Comparison of ENCODE assay signal across 1 fruit fly cellular context in the genomic region with DNA sequence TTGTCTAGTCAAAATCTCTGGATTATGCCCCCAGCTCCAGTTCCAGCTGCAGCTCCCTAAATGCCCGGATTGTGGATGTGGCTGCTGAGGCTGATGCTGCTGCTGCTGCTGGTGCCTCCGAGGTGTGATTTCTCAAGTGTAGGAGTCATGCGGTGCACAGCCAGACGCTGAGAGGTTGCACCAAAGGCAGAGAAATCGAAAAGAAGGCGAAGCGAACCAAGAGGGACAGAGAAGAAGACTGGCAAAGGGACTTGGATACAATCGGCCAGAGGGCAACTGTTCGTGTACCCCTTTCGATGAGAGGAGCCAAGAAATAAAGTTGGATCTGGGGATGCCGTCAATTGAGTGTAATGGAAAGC.
TF ChIP-seq lines count a peak whose summit lies in the region.

No protein-coding gene starts in this region.

TF ChIP-seq in whole organism, embryonic, 481 proteins besides CTCF, POLR2A, EP300 and RAD21 (continued from another document):
- peak; percentile 61 for TF ChIP-seq Kr (GFP tag; optimal IDR thresholded peaks at IDR 0.05; lab: Kevin White, UChicago)
- TF ChIP-seq CG12769 (tag; optimal IDR thresholded peaks at IDR 0.05; lab: Kevin White, UChicago): peak; percentile 8
- peak; percentile 76 for TF ChIP-seq pros (GFP tag; optimal IDR thresholded peaks at IDR 0.05; lab: Kevin White, UChicago)
- peak; percentile 95 for TF ChIP-seq CG2199 (GFP tag; IDR thresholded peaks at IDR 0.05; lab: Robert Waterston, UW)
- peak; percentile 82 for TF ChIP-seq CG8359 (GFP tag; optimal IDR thresholded peaks at IDR 0.05; lab: Kevin White, UChicago; ENCODE audit: borderline replicate concordance)
- TF ChIP-seq Bgb (GFP tag; IDR thresholded peaks at IDR 0.05; lab: Robert Waterston, UW; ENCODE audit: partially characterized antibody): no peak
- TF ChIP-seq ara (GFP tag; IDR thresholded peaks at IDR 0.05; lab: Robert Waterston, UW): 0 out of 2 replicates have a peak, but pooled peaks have one; percentile 4
- 0 out of 3 replicates have a peak, but pooled peaks have one; percentile 17 for TF ChIP-seq z (GFP tag; IDR thresholded peaks at IDR 0.05; lab: Robert Waterston, UW)
- TF ChIP-seq NFAT (GFP tag; IDR thresholded peaks at IDR 0.05; lab: Robert Waterston, UW): peak; percentile 16; the same call in 1 of the 2 replicates
- peak; percentile 5; the same call in 1 of the 2 replicates for TF ChIP-seq CG10366 (GFP tag; IDR thresholded peaks at IDR 0.05; lab: Robert Waterston, UW)
- TF ChIP-seq kni (GFP tag; optimal IDR thresholded peaks at IDR 0.05; lab: Kevin White, UChicago): peak; percentile 38
- 0 out of 3 replicates have a peak, but pooled peaks have one; percentile 19 for TF ChIP-seq CG17361 (GFP tag; IDR thresholded peaks at IDR 0.05; lab: Robert Waterston, UW)
- TF ChIP-seq gcm (GFP tag; optimal IDR thresholded peaks at IDR 0.05; lab: Kevin White, UChicago): peak; percentile 20
- TF ChIP-seq dati (GFP tag; IDR thresholded peaks at IDR 0.05; lab: Robert Waterston, UW): no peak
- no peak for TF ChIP-seq p53 (GFP tag; optimal IDR thresholded peaks at IDR 0.05; lab: Kevin White, UChicago)
- TF ChIP-seq CG10543 (GFP tag; optimal IDR thresholded peaks at IDR 0.05; lab: Kevin White, UChicago): peak; percentile 32
